Worm (Caenorhabditis elegans): ENCODE data around the gene fbxb-102.

- TF ChIP-seq lin-11 (tag; optimal IDR thresholded peaks at IDR 0.05) (no peak), eyg-1 (tag; optimal IDR thresholded peaks at IDR 0.05) (no peak), pqm-1 (tag; optimal IDR thresholded peaks at IDR 0.05) (no peak), ceh-24 (tag; optimal IDR thresholded peaks at IDR 0.05) (no peak), nfya-1 (tag; optimal IDR thresholded peaks at IDR 0.05) (no peak)
Measured at ce11 chrII:12465557-12465956, 17.2 kb upstream of the fbxb-102 start, which contains the start of gene sre-37.

Measured in whole organism, late embryonic.